Worm (Caenorhabditis elegans) whole organism, dauer: ENCODE data around the gene B0507.5.

ENCODE experiments used
- unc-62 ChIP-seq: sonication (generic microtip); optimal IDR thresholded peaks from 2 replicates; lab custom pipeline; 2017; ENCODE audit warnings: missing biosample characterization, missing genetic modification reagents, missing genetic modification characterization

Gene B0507.5

ce11 chrV:8767041-8767440, 13.5 kb downstream of the B0507.5 start:
- TF ChIP-seq unc-62 (GFP tag; lab: Kevin White, UChicago), result no peak

DNA sequence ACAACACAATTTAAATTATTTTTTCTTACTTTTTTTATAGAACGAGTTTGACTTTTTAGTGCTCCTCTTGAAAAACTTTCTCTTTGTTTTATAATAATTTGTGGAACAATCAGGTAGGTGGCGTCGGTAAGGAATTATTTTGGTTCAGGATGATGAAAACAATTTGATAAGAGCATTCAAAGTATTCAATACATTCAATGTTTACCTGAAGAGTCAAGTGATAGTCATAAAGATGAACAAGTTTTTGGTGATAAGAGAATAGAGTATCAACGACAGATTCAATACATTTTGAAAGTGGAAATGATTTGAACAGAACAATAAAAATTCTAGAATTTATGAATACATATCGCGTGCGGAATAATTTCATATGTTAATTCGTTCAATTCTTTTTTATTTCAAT, 14.0 kb downstream of the B0507.5 start:
- TF ChIP-seq unc-62 (GFP tag; lab: Kevin White, UChicago), result no peak

ce11 chrV:8768481-8768959, 15.0 kb downstream of the B0507.5 start, which contains the start of gene B0507.3:
Gene B0507.3, plus strand, starts transcription at chrV:8768909.
- no peak for TF ChIP-seq unc-62 (GFP tag; lab: Kevin White, UChicago)

- TF ChIP-seq unc-62 (GFP tag; lab: Kevin White, UChicago), result no peak
These were observed 15.7 kb downstream of the B0507.5 start for ce11 chrV:8769154-8769553.

DNA sequence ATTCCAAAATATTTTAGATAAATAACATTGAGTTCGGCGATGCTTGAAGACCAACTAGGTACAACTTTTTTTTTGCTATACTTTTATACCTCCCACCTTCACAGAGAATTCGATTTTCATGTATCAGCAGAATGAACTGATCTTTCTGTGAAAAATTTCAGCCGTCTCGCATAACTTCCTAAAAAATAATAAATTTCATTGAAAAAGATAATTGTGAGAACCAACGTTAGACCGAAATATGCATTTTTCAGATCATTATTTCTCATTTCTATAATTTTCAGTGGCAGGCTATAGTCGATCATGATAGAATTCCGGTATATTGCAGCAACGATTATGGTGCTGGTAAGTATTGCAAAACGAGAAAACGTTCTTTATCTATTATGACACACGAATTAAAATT, 18.1 kb downstream of the B0507.5 start, which contains the start of gene srx-115:
srx-115 (plus strand) TSS at position 301 of the 400 bp plus-strand sequence.
- no peak for TF ChIP-seq unc-62 (GFP tag; lab: Kevin White, UChicago)

- TF ChIP-seq unc-62 (GFP tag; lab: Kevin White, UChicago), result no peak
These were observed 20.4 kb downstream of the B0507.5 start, which contains the start of gene B0507.2 for ce11 chrV:8773826-8774382. Gene B0507.2, plus strand, starts transcription at chrV:8774332.

DNA sequence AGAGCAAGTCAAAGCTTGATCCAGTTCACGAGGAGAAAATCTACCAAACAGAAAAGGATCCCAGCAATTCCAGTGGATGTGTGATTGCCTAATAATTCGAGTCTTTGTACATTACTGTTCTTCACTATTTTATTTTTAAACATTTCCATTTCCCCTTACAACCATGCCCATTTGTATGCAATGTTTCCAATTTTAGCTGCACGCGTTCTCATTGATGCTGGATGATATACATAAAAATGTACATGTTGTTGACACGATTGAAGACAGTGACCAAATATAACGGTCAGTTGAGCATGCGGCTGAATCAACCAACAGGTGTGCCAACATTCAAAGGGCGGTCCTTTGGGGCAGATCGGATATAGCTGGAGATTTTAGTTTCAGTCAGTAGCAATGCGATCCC, 22.8 kb downstream of the B0507.5 start, which contains the start of gene B0507.1:
B0507.1 (plus strand) TSS at position 301 of the 400 bp plus-strand sequence.
- TF ChIP-seq unc-62 (GFP tag; lab: Kevin White, UChicago), result no peak

ce11 chrV:8781164-8781563, 27.7 kb downstream of the B0507.5 start:
- no peak for TF ChIP-seq unc-62 (GFP tag; lab: Kevin White, UChicago)

DNA sequence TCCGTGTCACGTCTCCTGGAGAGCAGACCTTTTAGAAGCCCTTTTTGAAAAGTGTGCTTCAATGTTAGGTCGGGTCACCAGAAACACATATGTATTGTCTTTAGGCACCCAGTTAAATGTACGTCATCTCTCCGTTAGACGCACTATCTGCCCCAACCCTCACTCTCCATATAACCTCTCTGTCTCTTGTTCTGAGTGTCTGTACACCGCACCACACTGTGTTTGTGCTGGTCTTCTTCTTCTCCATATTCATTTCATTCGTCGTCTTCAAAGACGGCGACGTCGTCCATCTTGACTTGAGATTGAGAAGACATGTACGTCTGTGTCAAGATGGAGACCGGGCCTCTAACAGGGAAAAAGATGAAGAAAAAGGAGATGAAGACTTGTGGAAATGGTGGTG, 28.6 kb downstream of the B0507.5 start:
- TF ChIP-seq unc-62 (GFP tag; lab: Kevin White, UChicago), result no peak

DNA sequence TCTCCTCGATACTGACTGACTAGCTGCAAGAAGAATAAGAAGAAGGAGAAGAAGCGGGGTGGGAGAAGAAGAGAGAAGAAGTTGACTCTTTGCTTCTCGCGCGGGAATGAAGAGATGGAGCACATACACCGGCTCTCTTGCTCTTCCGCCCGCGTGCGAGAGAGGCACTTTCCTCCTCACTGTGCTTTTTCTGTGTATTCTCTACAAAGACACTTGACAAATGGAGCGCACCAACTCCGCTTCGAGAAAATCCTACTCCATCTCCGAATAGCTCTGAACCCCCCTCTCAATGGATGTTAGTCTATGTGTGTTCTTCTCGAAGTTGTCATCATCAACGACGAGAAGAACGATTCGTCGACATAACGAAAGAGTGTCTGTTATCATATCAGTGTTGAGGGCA, 31.0 kb downstream of the B0507.5 start:
- no peak for TF ChIP-seq unc-62 (GFP tag; lab: Kevin White, UChicago)

ce11 chrV:8785526-8785925, 32.0 kb downstream of the B0507.5 start:
- TF ChIP-seq unc-62 (GFP tag; lab: Kevin White, UChicago), result no peak

- TF ChIP-seq unc-62 (GFP tag; lab: Kevin White, UChicago), result no peak
These were observed 32.8 kb downstream of the B0507.5 start, which contains the start of gene sup-37 for ce11 chrV:8786245-8786644. Gene sup-37, plus strand, starts transcription at chrV:8786545.

- TF ChIP-seq unc-62 (GFP tag; lab: Kevin White, UChicago), result no peak
These were observed 35.9 kb downstream of the B0507.5 start for ce11 chrV:8789345-8789744.

DNA sequence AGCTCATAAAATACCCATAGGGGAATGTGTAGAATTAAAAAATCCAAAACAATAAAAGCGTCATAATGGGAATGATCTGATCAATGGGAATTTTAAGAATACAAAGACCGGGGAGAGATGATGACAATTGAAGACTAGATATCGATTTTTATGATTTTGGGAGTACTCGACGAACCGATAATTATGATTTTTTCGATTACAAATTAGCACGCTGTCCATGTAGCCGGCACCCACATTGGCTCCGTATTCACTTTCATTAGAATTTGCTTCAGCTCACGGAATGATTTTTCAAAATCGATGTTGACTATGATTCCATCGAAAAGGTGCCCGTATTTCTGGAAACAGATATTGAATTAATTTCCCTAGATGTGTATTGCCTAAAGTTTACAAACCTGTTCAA, 39.3 kb downstream of the B0507.5 start:
- TF ChIP-seq unc-62 (GFP tag; lab: Kevin White, UChicago), result no peak

- no peak for TF ChIP-seq unc-62 (GFP tag; lab: Kevin White, UChicago)
These were observed 42.0 kb downstream of the B0507.5 start for ce11 chrV:8795499-8795898.

ce11 chrV:8796246-8796645, 42.8 kb downstream of the B0507.5 start:
- no peak for TF ChIP-seq unc-62 (GFP tag; lab: Kevin White, UChicago)

- no peak for TF ChIP-seq unc-62 (GFP tag; lab: Kevin White, UChicago)
These were observed 43.4 kb downstream of the B0507.5 start for ce11 chrV:8796889-8797288.
